Worm (Caenorhabditis elegans) whole organism, young adult: ENCODE measurements around the gene C53A5.11.

Source experiments
- B0035.1 ChIP-seq: sonication (generic microtip); optimal IDR thresholded peaks from 2 replicates; lab custom pipeline; 2016; ENCODE audit warnings: missing genetic modification characterization, mild to moderate bottlenecking, missing compliant biosample characterization, missing genotype, missing genetic modification reagents
- B0261.1 ChIP-seq: sonication (generic microtip); optimal IDR thresholded peaks from 2 replicates; lab custom pipeline; 2016; ENCODE audit warnings: mild to moderate bottlenecking, missing genetic modification characterization, moderate library complexity, missing compliant biosample characterization
- B0336.3 ChIP-seq: fragments of 200-800 bp; sonication (Bioruptor generic); IDR thresholded peaks from 2 replicates; pipeline ENCODE4 v1.3.6; 2022; ENCODE audit warnings: missing genetic modification characterization, missing compliant biosample characterization
- D2030.7 ChIP-seq: fragments of 200-800 bp; sonication (Bioruptor generic); IDR thresholded peaks from 2 replicates; pipeline ENCODE4 v1.3.6; 2022; ENCODE audit warnings: missing genetic modification reagents, missing genetic modification characterization, missing compliant biosample characterization
- F23B12.7 ChIP-seq: sonication (generic microtip); optimal IDR thresholded peaks from 2 replicates; lab custom pipeline; 2017; ENCODE audit warnings: missing genetic modification characterization, mild to moderate bottlenecking, missing compliant biosample characterization, antibody characterized with exemption, moderate library complexity; ENCODE audit not compliant: insufficient read depth
- F33H1.4 ChIP-seq: fragments of 200-800 bp; sonication (Bioruptor generic); IDR thresholded peaks from 2 replicates; pipeline ENCODE4 v1.3.6; 2022; ENCODE audit warnings: missing genetic modification reagents, missing genetic modification characterization, missing compliant biosample characterization
- F39B2.1 ChIP-seq: fragments of 200-800 bp; sonication (Bioruptor generic); IDR thresholded peaks from 2 replicates; pipeline ENCODE4 v1.3.6; 2022; ENCODE audit warnings: missing genetic modification reagents, missing genetic modification characterization, missing compliant biosample characterization
- F49E8.2 ChIP-seq: sonication (generic microtip); optimal IDR thresholded peaks from 3 replicates; lab custom pipeline; 2017; ENCODE audit warnings: missing genetic modification characterization, mild to moderate bottlenecking, missing compliant biosample characterization, antibody characterized with exemption, moderate library complexity; ENCODE audit not compliant: insufficient read depth
- F52B5.7 ChIP-seq: sonication (generic microtip); optimal IDR thresholded peaks from 2 replicates; lab custom pipeline; 2016; ENCODE audit warnings: mild to moderate bottlenecking, missing genetic modification characterization, missing compliant biosample characterization
- F57C9.4 ChIP-seq: sonication (generic microtip); optimal IDR thresholded peaks from 2 replicates; lab custom pipeline; 2017; ENCODE audit warnings: mild to moderate bottlenecking, missing genetic modification characterization, missing compliant biosample characterization
- K12H6.12 ChIP-seq: fragments of 200-800 bp; sonication (Bioruptor generic); optimal IDR thresholded peaks from 2 replicates; lab custom pipeline; 2018; ENCODE audit warnings: mild to moderate bottlenecking, missing genetic modification characterization, missing compliant biosample characterization
- T26A5.8 ChIP-seq: sonication (generic microtip); optimal IDR thresholded peaks from 2 replicates; lab custom pipeline; 2016; ENCODE audit warnings: missing genetic modification characterization, missing compliant biosample characterization
- Y95B8A.8 ChIP-seq: fragments of 200-800 bp; sonication (Bioruptor generic); IDR thresholded peaks from 2 replicates; pipeline ENCODE4 v1.3.6; 2022; ENCODE audit warnings: missing genetic modification reagents, missing genetic modification characterization, missing compliant biosample characterization
- ama-1 ChIP-seq, 3 experiments: fragments of 150-350 bp in 1 of 3; sonication (generic microtip) in 2 of 3; optimal IDR thresholded peaks; 2 replicates each; lab custom pipeline; 2014 to 2018; ENCODE audit warnings: missing biosample characterization in 2 of 3, missing genetic modification characterization in 2 of 3, missing genetic modification reagents in 2 of 3
- attf-3 ChIP-seq: fragments of 200-800 bp; sonication (Bioruptor generic); conservative IDR thresholded peaks from 2 replicates; pipeline ENCODE4 v1.3.6; 2022; ENCODE audit warnings: missing genetic modification reagents, missing genetic modification characterization, missing compliant biosample characterization
- attf-6 ChIP-seq: fragments of 200-800 bp; sonication (Bioruptor generic); IDR thresholded peaks from 2 replicates; pipeline ENCODE4 v1.3.6; 2022; ENCODE audit warnings: missing genetic modification reagents, missing genetic modification characterization, missing compliant biosample characterization
- bed-1 ChIP-seq: fragments of 200-800 bp; sonication (Bioruptor generic); IDR thresholded peaks from 2 replicates; pipeline ENCODE4 v1.3.6; 2022; ENCODE audit warnings: missing genetic modification reagents, missing genetic modification characterization, missing compliant biosample characterization
- cebp-1 ChIP-seq, 2 experiments: fragments of 200-800 bp in 1 of 2; sonication (Bioruptor generic) in 1 of 2; sonication (generic microtip) in 1 of 2; IDR thresholded peaks in 1 of 2; optimal IDR thresholded peaks in 1 of 2; 2 replicates each; pipeline versions ENCODE4 v1.3.6 to Lab custom; 2017 to 2022; ENCODE audit warnings: missing compliant biosample characterization in 2 of 2, missing genetic modification characterization in 2 of 2, mild to moderate bottlenecking in 1 of 2, missing genetic modification reagents in 1 of 2, moderate library complexity in 1 of 2
- ceh-40 ChIP-seq: fragments of 200-800 bp; sonication (Bioruptor generic); IDR thresholded peaks from 2 replicates; pipeline ENCODE4 v1.3.6; 2022; ENCODE audit warnings: missing genetic modification characterization, missing compliant biosample characterization
- ceh-79 ChIP-seq: sonication (generic microtip); optimal IDR thresholded peaks from 2 replicates; lab custom pipeline; 2017; ENCODE audit warnings: mild to moderate bottlenecking, missing genetic modification characterization, missing compliant biosample characterization
- chd-7 ChIP-seq: sonication (generic microtip); optimal IDR thresholded peaks from 2 replicates; lab custom pipeline; 2016; ENCODE audit warnings: mild to moderate bottlenecking, missing genetic modification characterization, moderate library complexity, missing compliant biosample characterization
- dox-1 ChIP-seq: fragments of 200-800 bp; sonication (Bioruptor generic); IDR thresholded peaks from 2 replicates; pipeline ENCODE4 v1.3.6; 2022; ENCODE audit warnings: missing genetic modification reagents, missing genetic modification characterization, missing compliant biosample characterization
- dpl-1 ChIP-seq: fragments of 150-350 bp; optimal IDR thresholded peaks from 2 replicates; lab custom pipeline; 2014; ENCODE audit warnings: missing biosample characterization, missing genetic modification reagents, missing genetic modification characterization
- egrh-3 ChIP-seq: fragments of 200-800 bp; sonication (Bioruptor generic); IDR thresholded peaks from 2 replicates; pipeline ENCODE4 v1.3.6; 2022; ENCODE audit warnings: missing genetic modification reagents, missing genetic modification characterization, missing compliant biosample characterization
- hmg-1.2 ChIP-seq: fragments of 200-800 bp; sonication (Bioruptor generic); IDR thresholded peaks from 2 replicates; pipeline ENCODE4 v1.3.6; 2022; ENCODE audit warnings: missing genetic modification reagents, missing genetic modification characterization, missing compliant biosample characterization
- hsf-1 ChIP-seq: fragments of 200-800 bp; sonication (Bioruptor generic); IDR thresholded peaks from 2 replicates; pipeline ENCODE4 v1.3.6; 2022; ENCODE audit warnings: missing genetic modification reagents, missing genetic modification characterization, missing compliant biosample characterization
- lin-54 ChIP-seq: fragments of 200-800 bp; sonication (Bioruptor generic); optimal IDR thresholded peaks from 2 replicates; lab custom pipeline; 2018; ENCODE audit warnings: mild to moderate bottlenecking, missing genetic modification characterization, missing compliant biosample characterization
- lir-1 ChIP-seq: fragments of 200-800 bp; sonication (Bioruptor generic); conservative IDR thresholded peaks from 2 replicates; pipeline ENCODE4 v1.3.6; 2022; ENCODE audit warnings: missing genetic modification reagents, missing genetic modification characterization, missing compliant biosample characterization
- madf-6 ChIP-seq: fragments of 200-800 bp; sonication (Bioruptor generic); IDR thresholded peaks from 2 replicates; pipeline ENCODE4 v1.3.6; 2022; ENCODE audit warnings: missing genetic modification reagents, missing genetic modification characterization, missing compliant biosample characterization
- mcd-1 ChIP-seq: fragments of 200-800 bp; sonication (Bioruptor generic); IDR thresholded peaks from 2 replicates; pipeline ENCODE4 v1.3.6; 2022; ENCODE audit warnings: missing genetic modification reagents, missing genetic modification characterization, missing compliant biosample characterization
- mel-28 ChIP-seq: sonication (generic microtip); optimal IDR thresholded peaks from 2 replicates; lab custom pipeline; 2016; ENCODE audit warnings: borderline replicate concordance, mild to moderate bottlenecking, missing genetic modification characterization, missing compliant biosample characterization
- mxl-1 ChIP-seq: sonication (generic microtip); optimal IDR thresholded peaks from 2 replicates; lab custom pipeline; 2016; ENCODE audit warnings: missing genetic modification characterization, missing compliant biosample characterization
- nhr-120 ChIP-seq: fragments of 200-800 bp; sonication (Bioruptor generic); IDR thresholded peaks from 2 replicates; pipeline ENCODE4 v1.3.6; 2022; ENCODE audit warnings: missing genetic modification characterization, missing compliant biosample characterization
- nhr-179 ChIP-seq: sonication (generic microtip); optimal IDR thresholded peaks from 2 replicates; lab custom pipeline; 2016; ENCODE audit warnings: mild to moderate bottlenecking, missing genetic modification characterization, missing compliant biosample characterization
- nhr-27 ChIP-seq: fragments of 200-800 bp; sonication (Bioruptor generic); optimal IDR thresholded peaks from 2 replicates; lab custom pipeline; 2018; ENCODE audit warnings: mild to moderate bottlenecking, missing genetic modification characterization, moderate library complexity, missing compliant biosample characterization
- rec-8 ChIP-seq, 2 experiments: sonication (generic microtip); optimal IDR thresholded peaks; 2 replicates each; lab custom pipeline; 2016; ENCODE audit warnings: mild to moderate bottlenecking in 2 of 2, missing genetic modification characterization in 2 of 2, missing genetic modification reagents in 2 of 2, missing genotype in 2 of 2, missing biosample characterization in 1 of 2, missing compliant biosample characterization in 1 of 2, moderate library complexity in 1 of 2
- sea-2 ChIP-seq: fragments of 200-800 bp; sonication (Bioruptor generic); IDR thresholded peaks from 2 replicates; pipeline ENCODE4 v1.3.6; 2022; ENCODE audit warnings: missing genetic modification characterization, missing compliant biosample characterization
- snpc-3.4 ChIP-seq: sonication (generic microtip); optimal IDR thresholded peaks from 2 replicates; lab custom pipeline; 2017; ENCODE audit warnings: missing genetic modification characterization, mild to moderate bottlenecking, missing compliant biosample characterization, antibody characterized with exemption, moderate library complexity, missing genotype, missing genetic modification reagents
- somi-1 ChIP-seq: fragments of 200-800 bp; sonication (Bioruptor generic); optimal IDR thresholded peaks from 2 replicates; lab custom pipeline; 2018; ENCODE audit warnings: mild to moderate bottlenecking, missing genetic modification characterization, missing compliant biosample characterization
- sptf-2 ChIP-seq: fragments of 200-800 bp; sonication (Bioruptor generic); optimal IDR thresholded peaks from 2 replicates; lab custom pipeline; 2018; ENCODE audit warnings: mild to moderate bottlenecking, missing genetic modification characterization, missing compliant biosample characterization
- tbx-9 ChIP-seq: sonication (generic microtip); optimal IDR thresholded peaks from 2 replicates; lab custom pipeline; 2016; ENCODE audit warnings: borderline replicate concordance, missing genetic modification characterization, inconsistent platforms, missing compliant biosample characterization
- tlf-1 ChIP-seq: fragments of 200-800 bp; sonication (Bioruptor generic); optimal IDR thresholded peaks from 2 replicates; lab custom pipeline; 2018; ENCODE audit warnings: mild to moderate bottlenecking, missing genetic modification characterization, missing compliant biosample characterization
- xnd-1 ChIP-seq: sonication (generic microtip); optimal IDR thresholded peaks from 2 replicates; lab custom pipeline; 2016; ENCODE audit warnings: missing genotype, missing genetic modification reagents, missing genetic modification characterization, missing compliant biosample characterization
- ztf-25 ChIP-seq: fragments of 200-800 bp; sonication (Bioruptor generic); IDR thresholded peaks from 2 replicates; pipeline ENCODE4 v1.3.6; 2022; ENCODE audit warnings: missing genetic modification reagents, missing genetic modification characterization, missing compliant biosample characterization

The C53A5.11 gene

ce11 chrV:14527210-14527609 is 35.5 kb upstream of the C53A5.11 start:
- TF ChIP-seq sptf-2 (GFP tag; lab: Kevin White, UChicago) (no peak), K12H6.12 (tag; lab: Kevin White, UChicago) (no peak), rec-8 (tag; optimal IDR thresholded peaks at IDR 0.05; lab: Kevin White, UChicago) (no peak), ceh-79 (tag; lab: Kevin White, UChicago) (no peak), nhr-179 (tag; lab: Kevin White, UChicago) (no peak), mel-28 (no peak), tlf-1 (GFP tag; lab: Kevin White, UChicago) (no peak), sea-2 (GFP tag; lab: Robert Waterston, UW) (no peak), nhr-120 (GFP tag; lab: Robert Waterston, UW) (no peak), attf-6 (GFP tag; lab: Robert Waterston, UW) (no peak), lin-54 (no peak), tbx-9 (tag; lab: Kevin White, UChicago) (no peak), F52B5.7 (no peak)

- no peak for TF ChIP-seq ceh-79 (tag; lab: Kevin White, UChicago)
- TF ChIP-seq lir-1 (GFP tag; lab: Robert Waterston, UW): no peak
- no peak for TF ChIP-seq ama-1 (optimal IDR thresholded peaks at IDR 0.05; lab: Kevin White, UChicago)
- TF ChIP-seq ama-1 (GFP tag; optimal IDR thresholded peaks at IDR 0.05; lab: Kevin White, UChicago): no peak
- TF ChIP-seq F57C9.4 (tag; lab: Kevin White, UChicago): no peak
- TF ChIP-seq chd-7 (tag; lab: Kevin White, UChicago): no peak
- TF ChIP-seq F39B2.1 (GFP tag; lab: Robert Waterston, UW): no peak
- no peak for TF ChIP-seq madf-6 (GFP tag; lab: Robert Waterston, UW)
- no peak for TF ChIP-seq nhr-27 (tag; lab: Kevin White, UChicago)
- TF ChIP-seq dpl-1 (GFP tag; lab: Kevin White, UChicago): no peak
- no peak for TF ChIP-seq T26A5.8 (tag; lab: Kevin White, UChicago)
- TF ChIP-seq D2030.7 (GFP tag; lab: Robert Waterston, UW): no peak
- TF ChIP-seq F49E8.2 (tag; lab: Kevin White, UChicago): no peak
- TF ChIP-seq F23B12.7: no peak
These were observed 31.9 kb upstream of the C53A5.11 start, which contains the start of gene kcnl-4 for ce11 chrV:14530813-14531212. TSS of gene kcnl-4 (plus strand) at chrV:14531113.

DNA sequence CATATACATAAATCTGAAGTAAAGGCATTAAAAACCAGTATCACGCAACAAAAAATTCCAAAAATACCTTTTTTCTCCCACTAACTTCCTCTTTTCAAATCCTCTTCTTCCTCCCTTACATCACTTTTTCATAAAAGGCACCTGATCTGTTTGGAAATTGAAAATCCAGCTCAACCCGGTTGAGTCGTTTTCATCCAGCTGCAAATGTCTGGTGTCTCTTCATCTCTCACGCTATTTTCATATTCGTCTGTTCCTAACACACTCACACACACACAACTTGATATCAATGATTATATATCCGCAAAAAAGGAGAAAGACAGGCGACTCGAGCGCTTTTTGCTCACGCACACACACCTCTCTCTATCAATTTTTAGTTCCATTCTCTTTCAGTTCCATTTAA is 30.3 kb upstream of the C53A5.11 start:
- TF ChIP-seq hmg-1.2 (GFP tag; lab: Robert Waterston, UW) (0 out of 2 replicates have a peak, but pooled peaks have one; percentile 24), ceh-40 (no peak)

DNA sequence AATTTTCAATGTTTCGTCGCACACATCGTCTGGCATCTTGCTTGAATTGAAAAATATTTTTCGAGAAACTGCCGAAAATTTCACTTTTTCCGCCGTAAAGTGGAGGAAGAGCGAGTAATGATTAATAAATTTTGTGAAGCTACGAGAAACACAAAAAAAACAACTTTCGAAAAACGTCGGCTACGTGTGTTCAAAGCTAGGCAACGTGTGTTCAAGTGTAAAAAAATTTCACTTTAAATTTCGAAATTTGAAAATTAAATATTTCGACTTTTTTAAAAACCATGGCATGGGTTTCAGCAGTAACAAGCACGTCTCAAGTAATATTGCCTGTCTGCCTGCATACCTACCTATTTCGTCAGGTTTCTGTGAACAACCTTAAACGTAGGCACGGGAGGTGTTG is 26.4 kb upstream of the C53A5.11 start, which contains the start of gene tag-191:
TSS of gene tag-191 (minus strand) at position 101 of the 400 bp plus-strand sequence.
- TF ChIP-seq B0336.3 (GFP tag; lab: Robert Waterston, UW) (no peak), Y95B8A.8 (GFP tag; lab: Robert Waterston, UW) (no peak), chd-7 (tag; lab: Kevin White, UChicago) (no peak), ztf-25 (GFP tag; lab: Robert Waterston, UW) (no peak), egrh-3 (GFP tag; lab: Robert Waterston, UW) (no peak), F33H1.4 (no peak), mxl-1 (no peak), hmg-1.2 (GFP tag; lab: Robert Waterston, UW) (no peak), snpc-3.4 (no peak), bed-1 (GFP tag; lab: Robert Waterston, UW) (no peak), attf-3 (no peak), xnd-1 (no peak), F52B5.7 (no peak), somi-1 (GFP tag; lab: Kevin White, UChicago) (no peak), dox-1 (no peak), B0035.1 (tag; lab: Kevin White, UChicago) (no peak), mcd-1 (GFP tag; lab: Robert Waterston, UW) (no peak), cebp-1 (GFP tag; IDR thresholded peaks at IDR 0.05; lab: Robert Waterston, UW) (no peak), cebp-1 (tag; optimal IDR thresholded peaks at IDR 0.05; lab: Kevin White, UChicago) (no peak), B0261.1 (tag; lab: Kevin White, UChicago) (no peak), hsf-1 (no peak)
